Worm (Caenorhabditis elegans) whole organism, young adult: ENCODE measurements around the gene snpc-1.1.

Source experiments
- F33H1.4 ChIP-seq: fragments of 200-800 bp; sonication (Bioruptor generic); IDR thresholded peaks from 2 replicates; pipeline ENCODE4 v1.3.6; 2022; ENCODE audit warnings: missing genetic modification reagents, missing genetic modification characterization, missing compliant biosample characterization
- F57C9.4 ChIP-seq: sonication (generic microtip); optimal IDR thresholded peaks from 2 replicates; lab custom pipeline; 2017; ENCODE audit warnings: mild to moderate bottlenecking, missing genetic modification characterization, missing compliant biosample characterization
- Y53F4B.3 ChIP-seq: fragments of 200-800 bp; sonication (Bioruptor generic); IDR thresholded peaks from 2 replicates; pipeline ENCODE4 v1.3.6; 2022; ENCODE audit warnings: missing genetic modification reagents, missing genetic modification characterization, missing compliant biosample characterization
- akir-1 ChIP-seq: fragments of 200-800 bp; sonication (Bioruptor generic); optimal IDR thresholded peaks from 2 replicates; lab custom pipeline; 2018; ENCODE audit warnings: mild to moderate bottlenecking, missing genetic modification characterization, moderate library complexity, missing compliant biosample characterization
- ama-1 ChIP-seq, 3 experiments: fragments of 150-350 bp in 1 of 3; sonication (generic microtip) in 2 of 3; optimal IDR thresholded peaks; 2 replicates each; lab custom pipeline; 2014 to 2018; ENCODE audit warnings: missing biosample characterization in 2 of 3, missing genetic modification characterization in 2 of 3, missing genetic modification reagents in 2 of 3
- efl-1 ChIP-seq: fragments of 150-350 bp; optimal IDR thresholded peaks from 2 replicates; lab custom pipeline; 2014; ENCODE audit warnings: missing biosample characterization, missing genetic modification reagents, missing genetic modification characterization
- hrde-1 ChIP-seq: sonication (generic microtip); optimal IDR thresholded peaks from 2 replicates; lab custom pipeline; 2016; ENCODE audit warnings: missing genetic modification characterization, mild to moderate bottlenecking, missing compliant biosample characterization, moderate library complexity, missing genotype, missing genetic modification reagents, borderline replicate concordance
- mel-28 ChIP-seq: sonication (generic microtip); optimal IDR thresholded peaks from 2 replicates; lab custom pipeline; 2016; ENCODE audit warnings: borderline replicate concordance, mild to moderate bottlenecking, missing genetic modification characterization, missing compliant biosample characterization
- nfya-1 ChIP-seq: sonication (generic microtip); optimal IDR thresholded peaks from 2 replicates; lab custom pipeline; 2017; ENCODE audit warnings: antibody characterized with exemption, missing compliant biosample characterization, missing genetic modification characterization, borderline replicate concordance; ENCODE audit not compliant: insufficient read depth
- rpc-1 ChIP-seq, 2 experiments: fragments of 150-350 bp in 1 of 2; sonication (generic microtip) in 1 of 2; optimal IDR thresholded peaks; 2 replicates each; lab custom pipeline; 2014 to 2018; ENCODE audit warnings: missing biosample characterization in 1 of 2, missing genetic modification characterization in 1 of 2, missing genetic modification reagents in 1 of 2, missing genotype in 1 of 2
- sptf-2 ChIP-seq: fragments of 200-800 bp; sonication (Bioruptor generic); optimal IDR thresholded peaks from 2 replicates; lab custom pipeline; 2018; ENCODE audit warnings: mild to moderate bottlenecking, missing genetic modification characterization, missing compliant biosample characterization
- ztf-22 ChIP-seq: fragments of 200-800 bp; sonication (Bioruptor generic); optimal IDR thresholded peaks from 2 replicates; lab custom pipeline; 2018; ENCODE audit warnings: mild to moderate bottlenecking, missing genetic modification characterization, moderate library complexity, missing compliant biosample characterization
- ztf-28 ChIP-seq: fragments of 200-800 bp; sonication (Bioruptor generic); IDR thresholded peaks from 2 replicates; pipeline ENCODE4 v1.3.6; 2022; ENCODE audit warnings: missing genetic modification reagents, missing genetic modification characterization, missing compliant biosample characterization
- ztf-3 ChIP-seq: fragments of 200-800 bp; sonication (Bioruptor generic); optimal IDR thresholded peaks from 2 replicates; lab custom pipeline; 2018; ENCODE audit warnings: mild to moderate bottlenecking, missing genetic modification characterization, missing compliant biosample characterization

DNA sequence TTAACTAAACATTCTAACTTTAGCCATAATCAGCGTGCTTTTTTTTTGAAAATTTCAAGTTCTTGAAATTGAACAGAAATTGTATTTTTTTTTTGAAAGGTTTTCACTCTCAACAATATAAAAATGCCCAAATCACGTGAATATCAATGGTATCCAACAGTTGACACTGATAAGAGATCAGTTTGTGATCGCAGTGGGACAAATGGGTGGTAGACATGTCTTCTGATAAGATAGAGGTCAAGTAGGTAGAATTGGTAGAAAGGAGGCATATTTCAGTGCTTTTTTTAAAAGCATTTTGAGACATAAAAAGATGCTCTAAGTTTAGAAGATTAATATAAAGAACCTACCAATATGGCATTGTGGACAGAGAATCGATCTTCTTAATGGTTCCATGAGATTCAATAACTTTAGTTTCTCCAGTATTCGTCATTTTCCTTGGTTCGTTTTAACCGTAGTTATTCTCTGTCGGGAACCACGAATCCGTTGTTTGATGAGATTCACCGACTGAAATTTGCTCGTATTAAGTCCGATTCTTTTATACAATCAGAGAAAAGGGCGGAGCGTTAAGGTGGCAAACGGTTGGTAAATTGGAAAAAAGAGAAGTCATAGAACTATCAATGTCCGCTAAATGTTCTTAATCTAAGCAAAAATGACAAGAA is 3.7 kb downstream of the snpc-1.1 start, which contains the start of gene mthf-1:
- TF ChIP-seq ztf-3 (GFP tag; lab: Kevin White, UChicago) (no peak), ztf-28 (no peak), akir-1 (GFP tag; lab: Kevin White, UChicago) (no peak), efl-1 (GFP tag; lab: Kevin White, UChicago) (no peak), F57C9.4 (tag; lab: Kevin White, UChicago) (no peak), nfya-1 (tag; lab: Kevin White, UChicago) (no peak), ama-1 (optimal IDR thresholded peaks at IDR 0.05; lab: Kevin White, UChicago) (no peak), ama-1 (GFP tag; optimal IDR thresholded peaks at IDR 0.05; lab: Kevin White, UChicago) (no peak), sptf-2 (GFP tag; lab: Kevin White, UChicago) (no peak), Y53F4B.3 (GFP tag; lab: Robert Waterston, UW) (no peak), mel-28 (tag; lab: Kevin White, UChicago) (no peak), F33H1.4 (GFP tag; lab: Robert Waterston, UW) (no peak), rpc-1 (optimal IDR thresholded peaks at IDR 0.05; lab: Kevin White, UChicago) (no peak), rpc-1 (tag; optimal IDR thresholded peaks at IDR 0.05; lab: Kevin White, UChicago) (no peak), ztf-22 (no peak), hrde-1 (tag; lab: Kevin White, UChicago) (no peak)
